Fruit fly (Drosophila melanogaster) whole organism, prepupa: ENCODE results near the gene CG13950.

ENCODE experiments used
- CG10631 ChIP-seq: fragments of 200-800 bp; sonication (Bioruptor generic); optimal IDR thresholded peaks from 2 replicates; lab custom pipeline; 2016; ENCODE audit warnings: missing biosample characterization, missing genetic modification characterization
- CG11294 ChIP-seq: fragments of 200-800 bp; sonication (Bioruptor generic); IDR thresholded peaks from 2 replicates; pipeline ENCODE4 v1.3.6; 2022; ENCODE audit warnings: missing biosample characterization, missing genetic modification characterization
- CG11762 ChIP-seq: fragments of 200-800 bp; sonication (Bioruptor generic); optimal IDR thresholded peaks from 3 replicates; lab custom pipeline; 2016; ENCODE audit warnings: missing biosample characterization, missing genetic modification characterization; ENCODE audit not compliant: insufficient read depth
- CG11902 ChIP-seq: fragments of 200-800 bp; sonication (Bioruptor generic); optimal IDR thresholded peaks from 3 replicates; lab custom pipeline; 2016; ENCODE audit warnings: missing biosample characterization, missing genetic modification characterization
- CG15336 ChIP-seq: fragments of 200-800 bp; sonication (Bioruptor generic); IDR thresholded peaks from 2 replicates; pipeline ENCODE4 v1.3.6; 2022; ENCODE audit warnings: missing biosample characterization, missing genetic modification characterization
- CG1621 ChIP-seq: fragments of 200-800 bp; sonication (Bioruptor generic); optimal IDR thresholded peaks from 3 replicates; lab custom pipeline; 2018; ENCODE audit warnings: missing biosample characterization, mild to moderate bottlenecking, missing genetic modification characterization
- CG3032 ChIP-seq: fragments of 200-800 bp; optimal IDR thresholded peaks from 2 replicates; lab custom pipeline; 2019; ENCODE audit warnings: missing biosample characterization, mild to moderate bottlenecking, missing genetic modification characterization, moderate library complexity
- CG31627 ChIP-seq: fragments of 200-800 bp; sonication (Bioruptor generic); optimal IDR thresholded peaks from 3 replicates; lab custom pipeline; 2016; ENCODE audit warnings: missing biosample characterization, missing genetic modification characterization
- CG34406 ChIP-seq: fragments of 200-800 bp; sonication (Bioruptor generic); optimal IDR thresholded peaks from 3 replicates; lab custom pipeline; 2016; ENCODE audit warnings: missing biosample characterization, missing genetic modification characterization
- CG3919 ChIP-seq: fragments of 200-800 bp; sonication (Bioruptor generic); optimal IDR thresholded peaks from 3 replicates; lab custom pipeline; 2016; ENCODE audit warnings: missing biosample characterization, missing genetic modification characterization
- CG4318 ChIP-seq: fragments of 200-800 bp; sonication (Bioruptor generic); optimal IDR thresholded peaks from 3 replicates; lab custom pipeline; 2017; ENCODE audit warnings: missing biosample characterization, mild to moderate bottlenecking, missing genetic modification characterization
- CG6163 ChIP-seq: fragments of 200-800 bp; sonication (Bioruptor generic); IDR thresholded peaks from 3 replicates; pipeline ENCODE4 v1.3.6; 2022; ENCODE audit warnings: missing biosample characterization, missing genetic modification characterization
- CG6276 ChIP-seq: fragments of 200-800 bp; sonication (Bioruptor generic); optimal IDR thresholded peaks from 2 replicates; lab custom pipeline; 2017; ENCODE audit warnings: missing biosample characterization, mild to moderate bottlenecking, missing genetic modification characterization
- CG6808 ChIP-seq: fragments of 200-800 bp; sonication (Bioruptor generic); optimal IDR thresholded peaks from 3 replicates; lab custom pipeline; 2017; ENCODE audit warnings: missing biosample characterization, missing genetic modification characterization, mild to moderate bottlenecking, moderate library complexity, missing genetic modification reagents
- CG6854 ChIP-seq: fragments of 200-800 bp; sonication (Bioruptor generic); optimal IDR thresholded peaks from 2 replicates; lab custom pipeline; 2017; ENCODE audit warnings: missing biosample characterization, mild to moderate bottlenecking, missing genetic modification characterization
- CG7368 ChIP-seq: fragments of 200-800 bp; sonication (Bioruptor generic); optimal IDR thresholded peaks from 3 replicates; lab custom pipeline; 2016; ENCODE audit warnings: missing biosample characterization, missing genetic modification characterization
- CG8119 ChIP-seq: fragments of 200-800 bp; sonication (Bioruptor generic); IDR thresholded peaks from 3 replicates; pipeline ENCODE4 v1.3.6; 2022; ENCODE audit warnings: missing biosample characterization, missing genetic modification characterization
- CG9139 ChIP-seq: fragments of 200-800 bp; sonication (Bioruptor generic); optimal IDR thresholded peaks from 3 replicates; lab custom pipeline; 2017; ENCODE audit warnings: missing biosample characterization, mild to moderate bottlenecking, missing genetic modification characterization
- Eip78C ChIP-seq: fragments of 200-800 bp; sonication (Bioruptor generic); peaks from one replicate; lab custom pipeline; 2016; ENCODE audit warnings: missing biosample characterization, missing genetic modification characterization
- Eip93F ChIP-seq: fragments of 200-800 bp; sonication (Bioruptor generic); optimal IDR thresholded peaks from 2 replicates; lab custom pipeline; 2016; ENCODE audit warnings: missing biosample characterization, mild to moderate bottlenecking, missing genetic modification characterization
- Ets21C ChIP-seq: fragments of 200-800 bp; sonication (Bioruptor generic); optimal IDR thresholded peaks from 3 replicates; lab custom pipeline; 2016; ENCODE audit warnings: missing biosample characterization, missing genetic modification characterization
- Ets96B ChIP-seq: fragments of 200-800 bp; optimal IDR thresholded peaks from 2 replicates; lab custom pipeline; 2019; ENCODE audit warnings: missing biosample characterization, mild to moderate bottlenecking, missing genetic modification characterization, moderate library complexity
- Gug ChIP-seq: fragments of 200-800 bp; sonication (Bioruptor generic); IDR thresholded peaks from 2 replicates; pipeline ENCODE4 v1.3.6; 2022; ENCODE audit warnings: missing biosample characterization, missing genetic modification characterization
- Hr38 ChIP-seq: sonication (Bioruptor generic); optimal IDR thresholded peaks from 2 replicates; lab custom pipeline; 2016; ENCODE audit warnings: missing biosample characterization, missing genetic modification characterization
- Hr39 ChIP-seq: fragments of 200-800 bp; sonication (Bioruptor generic); optimal IDR thresholded peaks from 2 replicates; lab custom pipeline; 2016; ENCODE audit warnings: missing biosample characterization, missing genetic modification characterization
- Hr4 ChIP-seq: fragments of 200-800 bp; sonication (Bioruptor generic); optimal IDR thresholded peaks from 3 replicates; lab custom pipeline; 2016; ENCODE audit warnings: missing biosample characterization, missing genetic modification characterization
- OdsH ChIP-seq: fragments of 200-800 bp; sonication (Bioruptor generic); optimal IDR thresholded peaks from 3 replicates; lab custom pipeline; 2016; ENCODE audit warnings: missing biosample characterization, missing genetic modification characterization
- Smox ChIP-seq: fragments of 200-800 bp; sonication (Bioruptor generic); optimal IDR thresholded peaks from 3 replicates; lab custom pipeline; 2016; ENCODE audit warnings: missing biosample characterization, missing genetic modification characterization
- Sox102F ChIP-seq: fragments of 200-800 bp; sonication (Bioruptor generic); optimal IDR thresholded peaks from 2 replicates; lab custom pipeline; 2016; ENCODE audit warnings: missing biosample characterization, mild to moderate bottlenecking, missing genetic modification characterization
- Sox14 ChIP-seq: fragments of 200-800 bp; sonication (Bioruptor generic); optimal IDR thresholded peaks from 3 replicates; lab custom pipeline; 2016; ENCODE audit warnings: missing biosample characterization, missing genetic modification characterization
- achi ChIP-seq: fragments of 200-800 bp; sonication (Bioruptor generic); optimal IDR thresholded peaks from 3 replicates; lab custom pipeline; 2016; ENCODE audit warnings: missing biosample characterization, missing genetic modification characterization
- cyc ChIP-seq: fragments of 200-800 bp; sonication (Bioruptor generic); optimal IDR thresholded peaks from 3 replicates; lab custom pipeline; 2016; ENCODE audit warnings: missing biosample characterization, missing genetic modification characterization
- dac ChIP-seq: fragments of 200-800 bp; sonication (Bioruptor generic); optimal IDR thresholded peaks from 2 replicates; lab custom pipeline; 2017; ENCODE audit warnings: missing biosample characterization, mild to moderate bottlenecking, missing genetic modification characterization
- dsx ChIP-seq: fragments of 200-800 bp; optimal IDR thresholded peaks from 3 replicates; lab custom pipeline; 2019; ENCODE audit warnings: missing biosample characterization, mild to moderate bottlenecking, missing genetic modification characterization, moderate library complexity; ENCODE audit not compliant: poor library complexity, severe bottlenecking
- eg ChIP-seq: fragments of 200-800 bp; sonication (Bioruptor generic); IDR thresholded peaks from 3 replicates; pipeline ENCODE4 v1.3.6; 2022; ENCODE audit warnings: missing biosample characterization, missing genetic modification characterization
- fd59A ChIP-seq: fragments of 200-800 bp; sonication (Bioruptor generic); optimal IDR thresholded peaks from 2 replicates; lab custom pipeline; 2017; ENCODE audit warnings: missing biosample characterization, mild to moderate bottlenecking, missing genetic modification characterization, missing genetic modification reagents
- fd85E ChIP-seq: fragments of 200-800 bp; sonication (Bioruptor generic); optimal IDR thresholded peaks from 3 replicates; lab custom pipeline; 2016; ENCODE audit warnings: missing biosample characterization, missing genetic modification characterization
- fkh ChIP-seq: fragments of 200-800 bp; sonication (Bioruptor generic); optimal IDR thresholded peaks from 3 replicates; lab custom pipeline; 2017; ENCODE audit warnings: missing biosample characterization, mild to moderate bottlenecking, missing genetic modification characterization, moderate library complexity
- lz ChIP-seq: fragments of 200-800 bp; sonication (Bioruptor generic); optimal IDR thresholded peaks from 3 replicates; lab custom pipeline; 2016; ENCODE audit warnings: missing biosample characterization, missing genetic modification characterization
- net ChIP-seq: fragments of 200-800 bp; sonication (Bioruptor generic); optimal IDR thresholded peaks from 3 replicates; lab custom pipeline; 2016; ENCODE audit warnings: missing biosample characterization, missing genetic modification characterization
- pdm3 ChIP-seq: fragments of 200-800 bp; sonication (Bioruptor generic); optimal IDR thresholded peaks from 3 replicates; lab custom pipeline; 2016; ENCODE audit warnings: missing biosample characterization, missing genetic modification characterization
- salr ChIP-seq, 2 experiments: fragments of 200-800 bp; sonication (Bioruptor generic); optimal IDR thresholded peaks; 3 replicates each; lab custom pipeline; 2016 to 2018; ENCODE audit warnings: missing biosample characterization in 2 of 2, missing genetic modification characterization in 2 of 2, mild to moderate bottlenecking in 1 of 2
- ss ChIP-seq, 2 experiments: fragments of 200-800 bp; sonication (Bioruptor generic); optimal IDR thresholded peaks; 2 replicates in 1 of 2; 3 replicates in 1 of 2; lab custom pipeline; 2017 to 2018; ENCODE audit warnings: mild to moderate bottlenecking in 2 of 2, missing biosample characterization in 2 of 2, missing genetic modification characterization in 2 of 2, moderate library complexity in 1 of 2
- topi ChIP-seq: fragments of 200-800 bp; sonication (Bioruptor generic); optimal IDR thresholded peaks from 3 replicates; lab custom pipeline; 2016; ENCODE audit warnings: missing biosample characterization, missing genetic modification characterization

CG13950 gene

DNA sequence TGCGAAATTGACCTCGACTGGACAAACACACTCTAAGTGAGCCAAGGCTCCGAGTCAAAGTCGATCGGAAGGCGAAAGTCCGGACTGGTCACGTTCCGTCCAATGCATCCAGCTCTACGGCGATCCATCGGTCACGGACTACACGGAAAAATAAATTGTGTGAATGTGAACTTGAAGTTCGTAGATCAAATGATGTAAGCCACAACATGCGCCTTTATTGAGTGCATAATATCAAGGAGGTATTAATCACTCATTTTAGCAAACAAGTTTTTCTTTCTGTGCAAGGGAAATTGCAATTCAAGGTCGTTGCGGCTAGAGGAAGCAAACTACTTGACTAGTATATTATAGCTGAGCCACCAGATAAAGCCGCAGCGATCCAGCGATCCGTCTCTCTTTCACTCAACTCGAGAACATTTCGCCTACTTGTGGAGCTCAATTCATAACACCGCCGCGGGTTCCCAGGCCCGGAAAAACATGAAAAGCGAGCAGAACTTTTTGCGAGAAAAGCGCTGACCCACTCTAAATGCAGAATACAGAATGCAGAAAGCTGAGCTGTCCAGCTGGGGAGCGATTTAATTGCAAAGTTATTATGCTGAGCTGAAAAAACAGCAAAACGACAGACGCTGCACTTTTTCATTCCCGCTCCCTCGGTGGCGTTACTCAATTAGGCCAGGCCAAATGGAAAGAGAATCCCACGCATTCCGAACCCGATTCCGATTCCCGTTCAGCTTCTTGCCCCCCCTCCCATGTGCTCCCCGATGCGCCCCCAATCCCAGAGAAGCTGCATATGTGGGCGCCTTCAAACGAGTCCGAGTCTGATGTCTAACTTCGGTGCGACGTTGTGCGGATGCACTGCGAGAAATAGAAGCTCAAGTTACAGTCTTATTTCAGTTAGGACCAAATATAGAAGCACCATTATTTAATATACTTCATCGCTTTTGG, 15.9 kb upstream of the CG13950 start (continued):
- TF ChIP-seq ss (GFP tag; optimal IDR thresholded peaks at IDR 0.05; lab: Kevin White, UChicago) (no peak), CG7368 (GFP tag; lab: Kevin White, UChicago) (peak; percentile 18), Ets96B (tag; lab: Kevin White, UChicago) (peak; percentile 50), CG6163 (peak; percentile 80), net (peak; percentile 36), CG6276 (GFP tag; lab: Kevin White, UChicago) (no peak), CG11762 (GFP tag; lab: Kevin White, UChicago) (no peak), Hr4 (peak; percentile 43), Sox14 (peak; percentile 33), dac (GFP tag; lab: Kevin White, UChicago) (peak; percentile 11)

DNA sequence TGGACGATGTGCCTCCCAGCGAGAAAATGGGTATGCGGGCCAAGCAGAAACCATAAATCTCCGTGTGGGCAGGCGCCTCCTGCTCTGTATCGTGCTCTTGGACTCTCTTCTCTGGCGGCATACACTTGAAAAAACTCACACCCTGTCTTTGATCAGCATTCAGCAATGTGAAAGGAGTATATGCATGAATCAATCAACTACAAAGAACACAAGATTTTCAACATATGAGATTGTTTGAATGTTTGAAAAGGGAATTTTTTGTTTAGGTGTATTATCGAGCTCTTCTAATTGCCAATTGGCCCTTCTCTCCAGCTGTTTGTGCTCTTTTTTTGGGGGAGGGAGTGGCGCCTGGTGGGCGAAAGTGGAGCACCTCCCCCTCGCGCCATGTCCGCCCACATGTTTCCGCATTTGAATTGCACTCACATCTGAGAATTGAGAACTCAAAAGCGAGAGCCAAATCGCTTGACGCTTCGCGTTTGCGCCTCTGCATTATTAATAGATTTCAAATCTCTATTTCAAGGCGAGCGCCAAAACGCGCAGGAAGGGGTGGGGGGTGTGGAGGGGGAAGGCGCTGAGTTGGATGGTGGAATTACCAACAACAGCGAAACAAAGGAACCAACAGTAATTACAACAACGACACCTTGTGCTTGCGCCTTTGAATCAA, 14.5 kb upstream of the CG13950 start:
- TF ChIP-seq Eip78C (GFP tag; lab: Kevin White, UChicago) = peak; percentile 92
- TF ChIP-seq Ets96B (tag; lab: Kevin White, UChicago) = peak; percentile 62
- TF ChIP-seq fkh = no peak
- peak; percentile 85 for TF ChIP-seq CG6276 (GFP tag; lab: Kevin White, UChicago)
- TF ChIP-seq CG10631 = peak; percentile 74
- peak; percentile 61 for TF ChIP-seq CG34406 (GFP tag; lab: Kevin White, UChicago)
- peak; percentile 86 for TF ChIP-seq Hr39 (GFP tag; lab: Kevin White, UChicago)
- peak; percentile 90 for TF ChIP-seq CG15336 (GFP tag; lab: Robert Waterston, UW)
- TF ChIP-seq eg (GFP tag; lab: Robert Waterston, UW) = peak; percentile 91
- peak; percentile 91 for TF ChIP-seq Hr4
- peak; percentile 86 for TF ChIP-seq CG8119 (GFP tag; lab: Robert Waterston, UW)
- TF ChIP-seq CG1621 (tag; lab: Kevin White, UChicago) = peak; percentile 27
- TF ChIP-seq pdm3 (GFP tag; lab: Kevin White, UChicago) = peak; percentile 80
- peak; percentile 80 for TF ChIP-seq CG4318 (GFP tag; lab: Kevin White, UChicago)
- TF ChIP-seq fd85E (GFP tag; lab: Kevin White, UChicago) = peak; percentile 21
- TF ChIP-seq OdsH (GFP tag; lab: Kevin White, UChicago) = peak; percentile 79
- peak; percentile 83 for TF ChIP-seq net
- TF ChIP-seq salr (GFP tag; optimal IDR thresholded peaks at IDR 0.05; lab: Kevin White, UChicago) = peak; percentile 44 to 67
- peak; percentile 76 for TF ChIP-seq CG31627 (GFP tag; lab: Kevin White, UChicago)
- no peak for TF ChIP-seq CG9139
- TF ChIP-seq topi (GFP tag; lab: Kevin White, UChicago) = peak; percentile 83
- peak; percentile 50 for TF ChIP-seq CG3032 (tag; lab: Kevin White, UChicago)
- peak in 1 of 2 experiments; percentile 8 for TF ChIP-seq ss (GFP tag; optimal IDR thresholded peaks at IDR 0.05; lab: Kevin White, UChicago)
- TF ChIP-seq Sox102F (GFP tag; lab: Kevin White, UChicago) = peak; percentile 76
- peak; percentile 65 for TF ChIP-seq dac (GFP tag; lab: Kevin White, UChicago)
- peak; percentile 73 for TF ChIP-seq Sox14
- peak; percentile 84 for TF ChIP-seq achi (GFP tag; lab: Kevin White, UChicago)
- peak; percentile 68 for TF ChIP-seq Smox (GFP tag; lab: Kevin White, UChicago)
- TF ChIP-seq lz (GFP tag; lab: Kevin White, UChicago) = peak; percentile 74
- peak; percentile 55 for TF ChIP-seq Ets21C (GFP tag; lab: Kevin White, UChicago)
- peak; percentile 39 for TF ChIP-seq CG6808 (GFP tag; lab: Kevin White, UChicago)
- peak; percentile 37 for TF ChIP-seq CG6854 (GFP tag; lab: Kevin White, UChicago)
- peak; percentile 94 for TF ChIP-seq CG6163
- peak; percentile 85 for TF ChIP-seq CG3919 (GFP tag; lab: Kevin White, UChicago)
- TF ChIP-seq CG11762 (GFP tag; lab: Kevin White, UChicago) = no peak
- peak; percentile 74 for TF ChIP-seq CG11294
- TF ChIP-seq Gug (GFP tag; lab: Robert Waterston, UW) = peak; percentile 86
- peak; percentile 32 for TF ChIP-seq fd59A (GFP tag; lab: Kevin White, UChicago)
- peak; percentile 78 for TF ChIP-seq CG7368 (GFP tag; lab: Kevin White, UChicago)
- peak; percentile 83 for TF ChIP-seq cyc (GFP tag; lab: Kevin White, UChicago)
- TF ChIP-seq Hr38 = no peak
- TF ChIP-seq CG11902 (GFP tag; lab: Kevin White, UChicago) = peak; percentile 46
- TF ChIP-seq Eip93F (GFP tag; lab: Kevin White, UChicago) = peak; percentile 2
- TF ChIP-seq dsx (GFP tag; lab: Kevin White, UChicago) = peak; percentile 36
